Fruit fly (Drosophila melanogaster): Measurements from ENCODE around the gene Ork1.
A peak's percentile ranks its signal among the peaks of the same experiment; 100 is the strongest.

Ork1 gene

DNA sequence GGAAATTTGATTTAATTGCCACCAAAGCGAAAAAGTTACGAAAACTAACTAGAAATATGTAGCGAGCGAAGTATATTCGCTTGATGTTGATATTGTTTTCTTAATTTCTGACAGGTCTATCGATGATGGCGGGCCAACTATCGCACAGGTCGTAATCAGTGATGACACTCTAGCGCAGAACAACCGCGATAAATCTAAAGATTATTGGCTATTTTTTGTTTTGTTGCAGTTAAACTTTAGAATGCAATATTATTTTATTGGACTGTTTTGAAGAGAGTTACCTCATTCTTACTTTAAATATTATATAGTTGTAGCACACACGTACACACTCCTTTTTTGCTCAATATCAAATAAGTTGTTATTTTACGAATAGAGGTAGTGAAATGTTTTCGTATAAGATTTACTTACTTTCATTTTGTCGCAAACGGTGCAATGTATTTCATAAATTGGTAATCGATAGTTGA is 44.0 kb downstream of the Ork1 start, which contains the start of gene sbr (continued):
- TF ChIP-seq br (optimal IDR thresholded peaks at IDR 0.05) (no peak), CG11560 (tag; IDR thresholded peaks at IDR 0.05) (no peak), Ets97D (GFP tag; optimal IDR thresholded peaks at IDR 0.05) (peak; percentile 13), CG1832 (GFP tag; optimal IDR thresholded peaks at IDR 0.05) (no peak), psq (GFP tag; optimal IDR thresholded peaks at IDR 0.05) (no peak), caup (GFP tag; optimal IDR thresholded peaks at IDR 0.05; ENCODE audit: severe bottlenecking) (no peak), cwo (GFP tag; optimal IDR thresholded peaks at IDR 0.05) (no peak), gt (GFP tag; IDR thresholded peaks at IDR 0.05) (no peak), CG7928 (GFP tag; optimal IDR thresholded peaks at IDR 0.05) (no peak), sens (GFP tag) (peak; percentile 47), Oaz (GFP tag; IDR thresholded peaks at IDR 0.05) (no peak), en (GFP tag; optimal IDR thresholded peaks at IDR 0.05) (no peak), Med (GFP tag) (peak; percentile 38), lola (GFP tag; optimal IDR thresholded peaks at IDR 0.05) (peak in 1 of 3 experiments; percentile 24), CG3847 (GFP tag; IDR thresholded peaks at IDR 0.05) (peak; percentile 35; the same call in 1 of the 2 replicates), Dll (GFP tag; IDR thresholded peaks at IDR 0.05; ENCODE audit: partially characterized antibody) (peak; percentile 79), CG1024 (GFP tag; IDR thresholded peaks at IDR 0.05) (no peak), ranshi (GFP tag; IDR thresholded peaks at IDR 0.05) (no peak), CG6689 (GFP tag; IDR thresholded peaks at IDR 0.05) (no peak), cato (GFP tag; optimal IDR thresholded peaks at IDR 0.05; ENCODE audit: borderline replicate concordance) (no peak), ac (GFP tag; optimal IDR thresholded peaks at IDR 0.05) (no peak), Side (GFP tag; optimal IDR thresholded peaks at IDR 0.05) (no peak), inv (GFP tag; IDR thresholded peaks at IDR 0.05; ENCODE audit: partially characterized antibody) (peak; percentile 78), slbo (GFP tag; IDR thresholded peaks at IDR 0.05) (peak; percentile 41; the same call in 1 of the 2 replicates), Xrp1 (GFP tag; IDR thresholded peaks at IDR 0.05) (no peak), hb (GFP tag; IDR thresholded peaks at IDR 0.05; ENCODE audit: partially characterized antibody) (peak; percentile 76; the same call in 2 of the 3 replicates), CG15073 (GFP tag; optimal IDR thresholded peaks at IDR 0.05) (no peak), kah (GFP tag; optimal IDR thresholded peaks at IDR 0.05) (no peak), CG7839 (tag; optimal IDR thresholded peaks at IDR 0.05) (no peak), CG31441 (GFP tag; IDR thresholded peaks at IDR 0.05) (no peak), salm (tag; optimal IDR thresholded peaks at IDR 0.05) (no peak), dpn (GFP tag; optimal IDR thresholded peaks at IDR 0.05) (no peak), CG5180 (GFP tag; optimal IDR thresholded peaks at IDR 0.05) (no peak), Atf-2 (GFP tag; optimal IDR thresholded peaks at IDR 0.05) (no peak), gro (GFP tag; optimal IDR thresholded peaks at IDR 0.05) (no peak), CG18764 (GFP tag; optimal IDR thresholded peaks at IDR 0.05) (no peak), NC2α (GFP tag; optimal IDR thresholded peaks at IDR 0.05) (no peak), Gsc (GFP tag; IDR thresholded peaks at IDR 0.05) (no peak), ftz-f1 (GFP tag; optimal IDR thresholded peaks at IDR 0.05) (no peak), CG3065 (GFP tag; optimal IDR thresholded peaks at IDR 0.05) (no peak), Scr (GFP tag; IDR thresholded peaks at IDR 0.05; ENCODE audit: partially characterized antibody) (peak; percentile 86), CG3726 (GFP tag; IDR thresholded peaks at IDR 0.05) (no peak), CG3838 (GFP tag; optimal IDR thresholded peaks at IDR 0.05) (no peak), Camta (GFP tag; optimal IDR thresholded peaks at IDR 0.05) (no peak), Sox102F (GFP tag; optimal IDR thresholded peaks at IDR 0.05) (no peak), HLHmδ (GFP tag; optimal IDR thresholded peaks at IDR 0.05) (no peak), CG15269 (tag; optimal IDR thresholded peaks at IDR 0.05) (no peak), CG31388 (GFP tag; optimal IDR thresholded peaks at IDR 0.05) (no peak), chn (GFP tag; optimal IDR thresholded peaks at IDR 0.05) (no peak), CG9876 (GFP tag; optimal IDR thresholded peaks at IDR 0.05) (no peak), CG6272 (GFP tag; IDR thresholded peaks at IDR 0.05) (peak; percentile 33; the same call in 1 of the 2 replicates), kni (GFP tag; optimal IDR thresholded peaks at IDR 0.05) (no peak)

Measured in whole organism, embryonic.